Fruit fly (Drosophila melanogaster): ENCODE results near the gene Ada2b.

Ada2b gene

DNA sequence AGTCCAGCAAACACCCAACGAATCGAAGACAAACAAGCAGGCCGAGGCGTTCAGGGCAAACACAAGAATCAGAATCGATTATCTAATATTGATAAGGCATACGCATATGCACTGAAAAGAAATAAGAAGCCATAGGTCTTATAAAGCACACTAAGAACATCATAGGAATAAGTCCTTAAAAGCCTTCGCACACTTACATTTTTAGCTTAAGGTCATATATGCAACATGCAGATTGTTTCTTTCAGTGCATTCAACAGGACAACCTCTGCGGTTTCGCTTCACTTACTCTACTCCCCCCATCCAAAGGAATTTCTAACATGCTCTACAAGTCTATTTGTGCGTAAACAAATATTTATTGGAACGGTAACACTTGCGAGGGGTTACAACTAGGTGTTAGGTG is 27.7 kb downstream of the Ada2b start (continued):
- TF ChIP-seq Xbp1 (GFP tag; optimal IDR thresholded peaks at IDR 0.05) (peak; percentile 52), Ravus (GFP tag; IDR thresholded peaks at IDR 0.05) (no peak), D19A (tag; optimal IDR thresholded peaks at IDR 0.05) (peak; percentile 51), tin (GFP tag; optimal IDR thresholded peaks at IDR 0.05) (peak; percentile 45), sisA (GFP tag; IDR thresholded peaks at IDR 0.05) (peak; percentile 60), Hr51 (GFP tag; optimal IDR thresholded peaks at IDR 0.05) (peak; percentile 16 to 22), dimm (GFP tag; IDR thresholded peaks at IDR 0.05) (peak; percentile 36; the same call in 1 of the 2 replicates), NC2β (GFP tag; optimal IDR thresholded peaks at IDR 0.05) (peak; percentile 67), bcd (GFP tag; optimal IDR thresholded peaks at IDR 0.05) (peak; percentile 23), phol (tag; optimal IDR thresholded peaks at IDR 0.05) (peak; percentile 70), CG5245 (GFP tag; optimal IDR thresholded peaks at IDR 0.05) (peak; percentile 32), CG2889 (GFP tag; IDR thresholded peaks at IDR 0.05) (peak; percentile 58; the same call in 1 of the 3 replicates), Lim3 (GFP tag; IDR thresholded peaks at IDR 0.05) (no peak), CG8281 (tag; optimal IDR thresholded peaks at IDR 0.05) (peak; percentile 34), CG14014 (GFP tag; IDR thresholded peaks at IDR 0.05) (no peak), E2f1 (GFP tag; IDR thresholded peaks at IDR 0.05) (peak; percentile 55), dmrt99B (tag; optimal IDR thresholded peaks at IDR 0.05) (peak; percentile 51), gsb-n (tag; optimal IDR thresholded peaks at IDR 0.05) (peak; percentile 74), sr (GFP tag; IDR thresholded peaks at IDR 0.05) (0 out of 3 replicates have a peak, but pooled peaks have one; percentile 12), Mad (GFP tag; optimal IDR thresholded peaks at IDR 0.05) (peak; percentile 21), unpg (GFP tag; optimal IDR thresholded peaks at IDR 0.05) (peak; percentile 60), Ssrp (tag; optimal IDR thresholded peaks at IDR 0.05) (peak; percentile 58), dpn (GFP tag; optimal IDR thresholded peaks at IDR 0.05) (peak; percentile 31 to 44), CG12299 (tag; optimal IDR thresholded peaks at IDR 0.05) (no peak), HLH54F (GFP tag; optimal IDR thresholded peaks at IDR 0.05) (peak; percentile 28), croc (GFP tag; conservative IDR thresholded peaks at IDR 0.05) (peak; percentile 26; the same call in 2 of the 3 replicates), sim (GFP tag; IDR thresholded peaks at IDR 0.05) (peak; percentile 43; the same call in 1 of the 2 replicates), CG34422 (GFP tag; IDR thresholded peaks at IDR 0.05) (peak; percentile 46; the same call in 2 of the 3 replicates), HmgD (GFP tag; optimal IDR thresholded peaks at IDR 0.05) (no peak), chm (GFP tag; IDR thresholded peaks at IDR 0.05) (peak; percentile 84), sc (optimal IDR thresholded peaks at IDR 0.05) (no peak), sc (GFP tag; optimal IDR thresholded peaks at IDR 0.05) (peak; percentile 63), twi (tag; optimal IDR thresholded peaks at IDR 0.05) (peak; percentile 44), CG8765 (GFP tag; IDR thresholded peaks at IDR 0.05) (no peak; the same call in 1 of the 2 replicates), CG13296 (GFP tag; optimal IDR thresholded peaks at IDR 0.05) (no peak), CG2129 (GFP tag; IDR thresholded peaks at IDR 0.05; ENCODE audit: partially characterized antibody) (no peak), CG6654 (GFP tag; optimal IDR thresholded peaks at IDR 0.05) (peak; percentile 0), salm (tag; optimal IDR thresholded peaks at IDR 0.05) (peak; percentile 51), ranshi (GFP tag; IDR thresholded peaks at IDR 0.05) (peak; percentile 30; the same call in 1 of the 2 replicates), gce (GFP tag; IDR thresholded peaks at IDR 0.05) (0 out of 3 replicates have a peak, but pooled peaks have one; percentile 60), CG18599 (GFP tag; optimal IDR thresholded peaks at IDR 0.05) (peak; percentile 25), sob (GFP tag; IDR thresholded peaks at IDR 0.05) (peak; percentile 42; the same call in 1 of the 2 replicates), gfzf (GFP tag; optimal IDR thresholded peaks at IDR 0.05) (no peak), CG1024 (GFP tag; IDR thresholded peaks at IDR 0.05) (peak; percentile 55; the same call in 1 of the 2 replicates), CG17186 (GFP tag; optimal IDR thresholded peaks at IDR 0.05) (peak; percentile 21), CG13123 (GFP tag; optimal IDR thresholded peaks at IDR 0.05) (peak; percentile 24), E2f2 (GFP tag; IDR thresholded peaks at IDR 0.05) (peak; percentile 20; the same call in 1 of the 2 replicates), zfh2 (GFP tag; optimal IDR thresholded peaks at IDR 0.05) (no peak), CG33213 (GFP tag; optimal IDR thresholded peaks at IDR 0.05) (peak; percentile 18), pum (GFP tag; optimal IDR thresholded peaks at IDR 0.05) (peak; percentile 14), CG6813 (GFP tag; optimal IDR thresholded peaks at IDR 0.05) (peak; percentile 48)

Measured in whole organism, embryonic.